Worm (Caenorhabditis elegans) whole organism, young adult: Measurements from ENCODE around the gene cin-4.
A peak's percentile ranks its signal among the peaks of the same experiment; 100 is the strongest.

Experiments used
- B0035.1 ChIP-seq: sonication (generic microtip); optimal IDR thresholded peaks from 2 replicates; lab custom pipeline; 2016; ENCODE audit warnings: missing genetic modification characterization, mild to moderate bottlenecking, missing compliant biosample characterization, missing genotype, missing genetic modification reagents
- B0261.1 ChIP-seq: sonication (generic microtip); optimal IDR thresholded peaks from 2 replicates; lab custom pipeline; 2016; ENCODE audit warnings: mild to moderate bottlenecking, missing genetic modification characterization, moderate library complexity, missing compliant biosample characterization
- C06A6.2 ChIP-seq: fragments of 200-800 bp; sonication (Bioruptor generic); conservative IDR thresholded peaks from 2 replicates; pipeline ENCODE4 v1.3.6; 2022; ENCODE audit warnings: missing genetic modification characterization, missing compliant biosample characterization
- D2030.7 ChIP-seq: fragments of 200-800 bp; sonication (Bioruptor generic); IDR thresholded peaks from 2 replicates; pipeline ENCODE4 v1.3.6; 2022; ENCODE audit warnings: missing genetic modification reagents, missing genetic modification characterization, missing compliant biosample characterization
- F22D6.2 ChIP-seq: sonication (generic microtip); optimal IDR thresholded peaks from 2 replicates; lab custom pipeline; 2016; ENCODE audit warnings: mild to moderate bottlenecking, missing genetic modification characterization, missing compliant biosample characterization
- F33H1.4 ChIP-seq: fragments of 200-800 bp; sonication (Bioruptor generic); IDR thresholded peaks from 2 replicates; pipeline ENCODE4 v1.3.6; 2022; ENCODE audit warnings: missing genetic modification reagents, missing genetic modification characterization, missing compliant biosample characterization
- F39B2.1 ChIP-seq: fragments of 200-800 bp; sonication (Bioruptor generic); IDR thresholded peaks from 2 replicates; pipeline ENCODE4 v1.3.6; 2022; ENCODE audit warnings: missing genetic modification reagents, missing genetic modification characterization, missing compliant biosample characterization
- F49E8.2 ChIP-seq: sonication (generic microtip); optimal IDR thresholded peaks from 3 replicates; lab custom pipeline; 2017; ENCODE audit warnings: missing genetic modification characterization, mild to moderate bottlenecking, missing compliant biosample characterization, antibody characterized with exemption, moderate library complexity; ENCODE audit not compliant: insufficient read depth
- K12H6.12 ChIP-seq: fragments of 200-800 bp; sonication (Bioruptor generic); optimal IDR thresholded peaks from 2 replicates; lab custom pipeline; 2018; ENCODE audit warnings: mild to moderate bottlenecking, missing genetic modification characterization, missing compliant biosample characterization
- Y53G8AR.9 ChIP-seq: fragments of 200-800 bp; sonication (Bioruptor generic); conservative IDR thresholded peaks from 2 replicates; pipeline ENCODE4 v1.3.6; 2022; ENCODE audit warnings: missing genetic modification reagents, missing genetic modification characterization, missing compliant biosample characterization
- Y79H2A.3 ChIP-seq: fragments of 200-800 bp; sonication (Bioruptor generic); conservative IDR thresholded peaks from 2 replicates; pipeline ENCODE4 v1.3.6; 2022; ENCODE audit warnings: missing genetic modification reagents, missing genetic modification characterization, missing compliant biosample characterization
- Y95B8A.8 ChIP-seq: fragments of 200-800 bp; sonication (Bioruptor generic); IDR thresholded peaks from 2 replicates; pipeline ENCODE4 v1.3.6; 2022; ENCODE audit warnings: missing genetic modification reagents, missing genetic modification characterization, missing compliant biosample characterization
- akir-1 ChIP-seq: fragments of 200-800 bp; sonication (Bioruptor generic); optimal IDR thresholded peaks from 2 replicates; lab custom pipeline; 2018; ENCODE audit warnings: mild to moderate bottlenecking, missing genetic modification characterization, moderate library complexity, missing compliant biosample characterization
- athp-1 ChIP-seq: sonication (generic microtip); optimal IDR thresholded peaks from 2 replicates; lab custom pipeline; 2017; ENCODE audit warnings: mild to moderate bottlenecking, missing genetic modification characterization, missing compliant biosample characterization
- ccch-3 ChIP-seq: fragments of 200-800 bp; sonication (Bioruptor generic); optimal IDR thresholded peaks from 2 replicates; lab custom pipeline; 2018; ENCODE audit warnings: mild to moderate bottlenecking, missing genetic modification characterization, missing compliant biosample characterization
- cebp-1 ChIP-seq, 2 experiments: fragments of 200-800 bp in 1 of 2; sonication (Bioruptor generic) in 1 of 2; sonication (generic microtip) in 1 of 2; IDR thresholded peaks in 1 of 2; optimal IDR thresholded peaks in 1 of 2; 2 replicates each; pipeline versions ENCODE4 v1.3.6 to Lab custom; 2017 to 2022; ENCODE audit warnings: missing compliant biosample characterization in 2 of 2, missing genetic modification characterization in 2 of 2, mild to moderate bottlenecking in 1 of 2, missing genetic modification reagents in 1 of 2, moderate library complexity in 1 of 2
- ceh-91 ChIP-seq: fragments of 200-800 bp; sonication (Bioruptor generic); IDR thresholded peaks from 2 replicates; pipeline ENCODE4 v1.3.6; 2022; ENCODE audit warnings: missing genetic modification reagents, missing genetic modification characterization, missing compliant biosample characterization
- chd-7 ChIP-seq: sonication (generic microtip); optimal IDR thresholded peaks from 2 replicates; lab custom pipeline; 2016; ENCODE audit warnings: mild to moderate bottlenecking, missing genetic modification characterization, moderate library complexity, missing compliant biosample characterization
- dox-1 ChIP-seq: fragments of 200-800 bp; sonication (Bioruptor generic); IDR thresholded peaks from 2 replicates; pipeline ENCODE4 v1.3.6; 2022; ENCODE audit warnings: missing genetic modification reagents, missing genetic modification characterization, missing compliant biosample characterization
- dpl-1 ChIP-seq: fragments of 150-350 bp; optimal IDR thresholded peaks from 2 replicates; lab custom pipeline; 2014; ENCODE audit warnings: missing biosample characterization, missing genetic modification reagents, missing genetic modification characterization
- efl-1 ChIP-seq: fragments of 150-350 bp; optimal IDR thresholded peaks from 2 replicates; lab custom pipeline; 2014; ENCODE audit warnings: missing biosample characterization, missing genetic modification reagents, missing genetic modification characterization
- hlh-12 ChIP-seq: sonication (generic microtip); optimal IDR thresholded peaks from 2 replicates; lab custom pipeline; 2016; ENCODE audit warnings: missing genetic modification characterization, missing compliant biosample characterization
- hmg-1.2 ChIP-seq: fragments of 200-800 bp; sonication (Bioruptor generic); IDR thresholded peaks from 2 replicates; pipeline ENCODE4 v1.3.6; 2022; ENCODE audit warnings: missing genetic modification reagents, missing genetic modification characterization, missing compliant biosample characterization
- hsf-1 ChIP-seq: fragments of 200-800 bp; sonication (Bioruptor generic); IDR thresholded peaks from 2 replicates; pipeline ENCODE4 v1.3.6; 2022; ENCODE audit warnings: missing genetic modification reagents, missing genetic modification characterization, missing compliant biosample characterization
- let-607 ChIP-seq, 2 experiments: fragments of 200-800 bp in 1 of 2; sonication (Bioruptor generic) in 1 of 2; sonication (generic microtip) in 1 of 2; optimal IDR thresholded peaks; 2 replicates each; lab custom pipeline; 2016 to 2018; ENCODE audit warnings: mild to moderate bottlenecking in 2 of 2, missing compliant biosample characterization in 2 of 2, missing genetic modification characterization in 2 of 2, moderate library complexity in 2 of 2, missing genotype in 1 of 2
- lsl-1 ChIP-seq: fragments of 200-800 bp; sonication (Bioruptor generic); optimal IDR thresholded peaks from 2 replicates; lab custom pipeline; 2018; ENCODE audit warnings: mild to moderate bottlenecking, missing genetic modification characterization, moderate library complexity, missing compliant biosample characterization
- madf-6 ChIP-seq: fragments of 200-800 bp; sonication (Bioruptor generic); IDR thresholded peaks from 2 replicates; pipeline ENCODE4 v1.3.6; 2022; ENCODE audit warnings: missing genetic modification reagents, missing genetic modification characterization, missing compliant biosample characterization
- madf-8 ChIP-seq: fragments of 200-800 bp; sonication (Bioruptor generic); conservative IDR thresholded peaks from 2 replicates; pipeline ENCODE4 v1.3.6; 2022; ENCODE audit warnings: missing genetic modification reagents, missing genetic modification characterization, missing compliant biosample characterization
- mel-28 ChIP-seq: sonication (generic microtip); optimal IDR thresholded peaks from 2 replicates; lab custom pipeline; 2016; ENCODE audit warnings: borderline replicate concordance, mild to moderate bottlenecking, missing genetic modification characterization, missing compliant biosample characterization
- mes-4 ChIP-seq: sonication (generic microtip); optimal IDR thresholded peaks from 2 replicates; lab custom pipeline; 2016; ENCODE audit warnings: missing genotype, missing genetic modification characterization, missing compliant biosample characterization
- nfya-2 ChIP-seq: fragments of 200-800 bp; sonication (Bioruptor generic); IDR thresholded peaks from 2 replicates; pipeline ENCODE4 v1.3.6; 2022; ENCODE audit warnings: missing genetic modification reagents, missing genetic modification characterization, missing compliant biosample characterization
- nhr-120 ChIP-seq: fragments of 200-800 bp; sonication (Bioruptor generic); IDR thresholded peaks from 2 replicates; pipeline ENCODE4 v1.3.6; 2022; ENCODE audit warnings: missing genetic modification characterization, missing compliant biosample characterization
- nhr-27 ChIP-seq: fragments of 200-800 bp; sonication (Bioruptor generic); optimal IDR thresholded peaks from 2 replicates; lab custom pipeline; 2018; ENCODE audit warnings: mild to moderate bottlenecking, missing genetic modification characterization, moderate library complexity, missing compliant biosample characterization
- pbrm-1 ChIP-seq: fragments of 200-800 bp; sonication (Bioruptor generic); IDR thresholded peaks from 2 replicates; pipeline ENCODE4 v1.3.6; 2022; ENCODE audit warnings: missing genetic modification reagents, missing genetic modification characterization, missing compliant biosample characterization
- snpc-1.3 ChIP-seq: sonication (generic microtip); optimal IDR thresholded peaks from 2 replicates; lab custom pipeline; 2017; ENCODE audit warnings: missing genetic modification characterization, mild to moderate bottlenecking, missing compliant biosample characterization, antibody characterized with exemption, moderate library complexity, missing genotype, missing genetic modification reagents; ENCODE audit not compliant: insufficient read depth
- snpc-3.4 ChIP-seq: sonication (generic microtip); optimal IDR thresholded peaks from 2 replicates; lab custom pipeline; 2017; ENCODE audit warnings: missing genetic modification characterization, mild to moderate bottlenecking, missing compliant biosample characterization, antibody characterized with exemption, moderate library complexity, missing genotype, missing genetic modification reagents
- somi-1 ChIP-seq: fragments of 200-800 bp; sonication (Bioruptor generic); optimal IDR thresholded peaks from 2 replicates; lab custom pipeline; 2018; ENCODE audit warnings: mild to moderate bottlenecking, missing genetic modification characterization, missing compliant biosample characterization
- tbp1 ChIP-seq: fragments of 200-800 bp; sonication (Bioruptor generic); optimal IDR thresholded peaks from 2 replicates; lab custom pipeline; 2018; ENCODE audit warnings: mild to moderate bottlenecking, missing genetic modification characterization, missing compliant biosample characterization
- tlf-1 ChIP-seq: fragments of 200-800 bp; sonication (Bioruptor generic); optimal IDR thresholded peaks from 2 replicates; lab custom pipeline; 2018; ENCODE audit warnings: mild to moderate bottlenecking, missing genetic modification characterization, missing compliant biosample characterization
- unc-62 ChIP-seq: fragments of 150-350 bp; optimal IDR thresholded peaks from 2 replicates; lab custom pipeline; 2014; ENCODE audit warnings: missing biosample characterization, missing genetic modification reagents, missing genetic modification characterization
- xnd-1 ChIP-seq: sonication (generic microtip); optimal IDR thresholded peaks from 2 replicates; lab custom pipeline; 2016; ENCODE audit warnings: missing genotype, missing genetic modification reagents, missing genetic modification characterization, missing compliant biosample characterization
- zfh-2 ChIP-seq: fragments of 200-800 bp; sonication (Bioruptor generic); conservative IDR thresholded peaks from 2 replicates; pipeline ENCODE4 v1.3.6; 2022; ENCODE audit warnings: missing genetic modification reagents, missing genetic modification characterization, missing compliant biosample characterization
- ztf-22 ChIP-seq: fragments of 200-800 bp; sonication (Bioruptor generic); optimal IDR thresholded peaks from 2 replicates; lab custom pipeline; 2018; ENCODE audit warnings: mild to moderate bottlenecking, missing genetic modification characterization, moderate library complexity, missing compliant biosample characterization
- ztf-26 ChIP-seq: sonication (generic microtip); optimal IDR thresholded peaks from 2 replicates; lab custom pipeline; 2017; ENCODE audit warnings: missing genetic modification characterization, missing compliant biosample characterization
- ztf-28 ChIP-seq: fragments of 200-800 bp; sonication (Bioruptor generic); IDR thresholded peaks from 2 replicates; pipeline ENCODE4 v1.3.6; 2022; ENCODE audit warnings: missing genetic modification reagents, missing genetic modification characterization, missing compliant biosample characterization
- ztf-6 ChIP-seq: fragments of 200-800 bp; sonication (Bioruptor generic); IDR thresholded peaks from 2 replicates; pipeline ENCODE4 v1.3.6; 2022; ENCODE audit warnings: missing genetic modification reagents, missing genetic modification characterization, missing compliant biosample characterization

cin-4 gene

DNA sequence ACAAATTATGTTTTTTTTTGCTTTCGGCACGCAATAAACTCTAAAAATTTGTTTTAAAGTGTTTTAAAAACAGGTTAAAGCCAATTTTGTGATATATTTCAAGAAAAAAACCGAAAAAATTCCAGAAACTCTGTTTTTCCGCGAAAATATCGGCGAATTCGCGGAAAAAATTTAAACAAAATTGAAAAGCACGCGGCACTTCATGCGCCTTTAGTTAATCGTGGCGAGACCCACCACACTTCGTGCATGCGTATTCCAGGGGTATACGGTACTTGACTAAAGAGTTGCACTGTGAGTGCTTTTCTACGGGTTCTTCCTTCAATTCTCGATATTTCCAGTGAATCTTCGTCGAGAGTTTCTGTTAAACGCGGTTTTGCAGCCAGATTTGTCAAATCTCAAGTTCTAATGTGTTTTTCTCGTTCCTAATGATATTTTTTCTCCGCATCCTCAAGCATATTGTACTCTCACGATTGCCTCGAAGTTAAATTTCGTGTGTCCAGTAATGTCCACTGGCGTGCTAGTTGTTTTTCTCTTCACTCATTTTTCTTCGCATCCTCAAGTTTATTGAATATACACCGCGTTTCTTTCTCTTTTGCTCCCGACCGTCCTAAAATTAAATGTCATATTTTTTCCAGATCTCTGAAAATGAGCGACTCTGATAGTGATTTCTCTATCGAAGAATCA, at the start of gene cin-4:
TSS of gene cin-4 (plus strand) at position 634 of the 684 bp plus-strand sequence.
- TF ChIP-seq tlf-1 (GFP tag; lab: Kevin White, UChicago) (peak; percentile 47), ceh-91 (GFP tag; lab: Robert Waterston, UW) (peak; percentile 92), F22D6.2 (tag; lab: Kevin White, UChicago) (no peak), chd-7 (tag; lab: Kevin White, UChicago) (no peak), ztf-28 (no peak), mes-4 (tag; lab: Kevin White, UChicago) (no peak), athp-1 (tag; lab: Kevin White, UChicago) (no peak), dox-1 (GFP tag; lab: Robert Waterston, UW) (peak; percentile 69), ztf-26 (tag; lab: Kevin White, UChicago) (no peak), F49E8.2 (tag; lab: Kevin White, UChicago) (peak; percentile 49), ccch-3 (GFP tag; lab: Kevin White, UChicago) (no peak), Y95B8A.8 (GFP tag; lab: Robert Waterston, UW) (0 out of 2 replicates have a peak, but pooled peaks have one; percentile 45), hsf-1 (GFP tag; lab: Robert Waterston, UW) (peak; percentile 90), nhr-120 (GFP tag; lab: Robert Waterston, UW) (no peak), nhr-27 (no peak), madf-6 (peak; percentile 93), B0261.1 (tag; lab: Kevin White, UChicago) (no peak), ztf-6 (GFP tag; lab: Robert Waterston, UW) (no peak), dpl-1 (peak; percentile 76), unc-62 (no peak), hlh-12 (no peak), cebp-1 (GFP tag; IDR thresholded peaks at IDR 0.05; lab: Robert Waterston, UW) (no peak), cebp-1 (tag; optimal IDR thresholded peaks at IDR 0.05; lab: Kevin White, UChicago) (no peak), somi-1 (no peak), ztf-22 (GFP tag; lab: Kevin White, UChicago) (no peak), K12H6.12 (tag; lab: Kevin White, UChicago) (no peak), efl-1 (GFP tag; lab: Kevin White, UChicago) (peak; percentile 91), pbrm-1 (0 out of 2 replicates have a peak, but pooled peaks have one; percentile 16), mel-28 (tag; lab: Kevin White, UChicago) (no peak), tbp1 (GFP tag; lab: Kevin White, UChicago) (peak; percentile 18), F33H1.4 (GFP tag; lab: Robert Waterston, UW) (peak; percentile 91), snpc-1.3 (tag; lab: Kevin White, UChicago) (peak; percentile 8), nfya-2 (GFP tag; lab: Robert Waterston, UW) (no peak), let-607 (tag; optimal IDR thresholded peaks at IDR 0.05; lab: Kevin White, UChicago) (no peak), F39B2.1 (GFP tag; lab: Robert Waterston, UW) (no peak), D2030.7 (GFP tag; lab: Robert Waterston, UW) (peak; percentile 84), B0035.1 (tag; lab: Kevin White, UChicago) (no peak), madf-8 (GFP tag; lab: Robert Waterston, UW) (peak; percentile 90), Y53G8AR.9 (no peak), akir-1 (no peak), snpc-3.4 (tag; lab: Kevin White, UChicago) (peak; percentile 74), Y79H2A.3 (GFP tag; lab: Robert Waterston, UW) (no peak), C06A6.2 (GFP tag; lab: Robert Waterston, UW) (no peak), xnd-1 (tag; lab: Kevin White, UChicago) (peak; percentile 78), lsl-1 (GFP tag; lab: Kevin White, UChicago) (peak; percentile 85), hmg-1.2 (GFP tag; lab: Robert Waterston, UW) (peak; percentile 43; the same call in 1 of the 2 replicates), zfh-2 (GFP tag; lab: Robert Waterston, UW) (no peak)
